Fruit fly (Drosophila melanogaster) whole organism, embryonic: ENCODE results near the gene CG5050.

Experiments
- ATbp ChIP-seq: fragments of 200-800 bp; sonication (Bioruptor generic); optimal IDR thresholded peaks from 2 replicates; lab custom pipeline; 2017; ENCODE audit warnings: missing biosample characterization, mild to moderate bottlenecking, missing genetic modification characterization, missing genetic modification reagents
- Bdp1 ChIP-seq: fragments of 200-800 bp; sonication (Bioruptor generic); optimal IDR thresholded peaks from 3 replicates; lab custom pipeline; 2016; ENCODE audit warnings: missing biosample characterization, missing genetic modification characterization
- C15 ChIP-seq: fragments of 200-800 bp; sonication (Bioruptor generic); IDR thresholded peaks from 3 replicates; pipeline ENCODE4 v1.3.6; 2022; ENCODE audit warnings: missing biosample characterization, missing genetic modification characterization
- CG11456 ChIP-seq: fragments of 200-800 bp; sonication (Bioruptor generic); IDR thresholded peaks from 3 replicates; pipeline ENCODE4 v1.3.6; 2022; ENCODE audit warnings: missing biosample characterization, missing genetic modification characterization
- CG11696 ChIP-seq: fragments of 200-800 bp; sonication (Bioruptor generic); IDR thresholded peaks from 2 replicates; pipeline ENCODE4 v1.3.6; 2022; ENCODE audit warnings: missing biosample characterization, missing genetic modification characterization
- CG12659 ChIP-seq: fragments of 200-800 bp; sonication (Bioruptor generic); optimal IDR thresholded peaks from 3 replicates; lab custom pipeline; 2017; ENCODE audit warnings: mild to moderate bottlenecking, missing biosample characterization, missing genetic modification reagents, missing genetic modification characterization
- CG13775 ChIP-seq: fragments of 200-800 bp; sonication (Bioruptor generic); optimal IDR thresholded peaks from 3 replicates; lab custom pipeline; 2017; ENCODE audit warnings: missing biosample characterization, mild to moderate bottlenecking, missing genetic modification characterization
- CG13894 ChIP-seq: fragments of 200-800 bp; sonication (Bioruptor generic); optimal IDR thresholded peaks from 3 replicates; lab custom pipeline; 2018; ENCODE audit warnings: missing biosample characterization, mild to moderate bottlenecking, missing genetic modification characterization, moderate library complexity
- CG14050 ChIP-seq: fragments of 200-800 bp; sonication (Bioruptor generic); IDR thresholded peaks from 3 replicates; pipeline ENCODE4 v1.3.6; 2022; ENCODE audit warnings: missing biosample characterization, missing genetic modification characterization
- CG14441 ChIP-seq: fragments of 200-800 bp; sonication (Bioruptor generic); IDR thresholded peaks from 2 replicates; pipeline ENCODE4 v1.3.6; 2022; ENCODE audit warnings: missing biosample characterization, missing genetic modification characterization
- CG15011 ChIP-seq: fragments of 200-800 bp; sonication (Bioruptor generic); optimal IDR thresholded peaks from 3 replicates; lab custom pipeline; 2018; ENCODE audit warnings: missing biosample characterization, mild to moderate bottlenecking, missing genetic modification characterization
- CG16813 ChIP-seq: fragments of 200-800 bp; sonication (Bioruptor generic); IDR thresholded peaks from 3 replicates; pipeline ENCODE4 v1.3.6; 2022; ENCODE audit warnings: missing biosample characterization, missing genetic modification characterization; ENCODE audit not compliant: partially characterized antibody
- CG3163 ChIP-seq: fragments of 200-800 bp; sonication (Bioruptor generic); optimal IDR thresholded peaks from 3 replicates; lab custom pipeline; 2016; ENCODE audit warnings: missing biosample characterization, missing genetic modification characterization
- CG4424 ChIP-seq: fragments of 200-800 bp; sonication (Bioruptor generic); optimal IDR thresholded peaks from 3 replicates; lab custom pipeline; 2016; ENCODE audit warnings: missing biosample characterization, missing genetic modification characterization
- CG5180 ChIP-seq: fragments of 200-800 bp; sonication (Bioruptor generic); optimal IDR thresholded peaks from 3 replicates; lab custom pipeline; 2017; ENCODE audit warnings: missing biosample characterization, missing genetic modification characterization, mild to moderate bottlenecking, moderate library complexity, missing genetic modification reagents
- CG6272 ChIP-seq: fragments of 200-800 bp; sonication (Bioruptor generic); IDR thresholded peaks from 2 replicates; pipeline ENCODE4 v1.3.6; 2022; ENCODE audit warnings: missing biosample characterization, missing genetic modification characterization
- CG6683 ChIP-seq: fragments of 200-800 bp; sonication (Bioruptor generic); optimal IDR thresholded peaks from 2 replicates; lab custom pipeline; 2017; ENCODE audit warnings: missing biosample characterization, mild to moderate bottlenecking, missing genetic modification characterization, missing genetic modification reagents
- CG7372 ChIP-seq: fragments of 200-800 bp; sonication (Bioruptor generic); IDR thresholded peaks from 2 replicates; pipeline ENCODE4 v1.3.6; 2022; ENCODE audit warnings: missing biosample characterization, missing genetic modification characterization
- D ChIP-seq, 2 experiments: fragments of 200-800 bp in 1 of 2; fragments of >200 bp in 1 of 2; sonication (Bioruptor generic) in 1 of 2; optimal IDR thresholded peaks; 2 replicates in 1 of 2; 3 replicates in 1 of 2; lab custom pipeline; 2017; ENCODE audit warnings: mild to moderate bottlenecking in 1 of 2, missing biosample characterization in 1 of 2, missing genetic modification characterization in 1 of 2, missing genetic modification reagents in 1 of 2
- E2f2 ChIP-seq: fragments of 200-800 bp; sonication (Bioruptor generic); IDR thresholded peaks from 2 replicates; pipeline ENCODE4 v1.3.6; 2022; ENCODE audit warnings: missing biosample characterization, missing genetic modification characterization
- Ets65A ChIP-seq: fragments of 200-800 bp; sonication (Bioruptor generic); peaks from one replicate; lab custom pipeline; 2016; ENCODE audit warnings: missing biosample characterization, missing genetic modification characterization
- Gsc ChIP-seq: fragments of 200-800 bp; sonication (Bioruptor generic); IDR thresholded peaks from 2 replicates; pipeline ENCODE4 v1.3.6; 2022; ENCODE audit warnings: missing biosample characterization, missing genetic modification characterization
- HLH3B ChIP-seq: fragments of 200-800 bp; sonication (Bioruptor generic); IDR thresholded peaks from 2 replicates; pipeline ENCODE4 v1.3.6; 2022; ENCODE audit warnings: missing biosample characterization, missing genetic modification characterization
- Hr78 ChIP-seq, 2 experiments: fragments of 200-800 bp in 1 of 2; fragments of >200 bp in 1 of 2; sonication (Bioruptor generic) in 1 of 2; optimal IDR thresholded peaks; 2 replicates each; lab custom pipeline; 2017 to 2019; ENCODE audit warnings: missing biosample characterization in 2 of 2, missing genetic modification characterization in 2 of 2, mild to moderate bottlenecking in 1 of 2, moderate library complexity in 1 of 2
- Jarid2 ChIP-seq: fragments of 200-800 bp; sonication (Bioruptor generic); optimal IDR thresholded peaks from 3 replicates; lab custom pipeline; 2017; ENCODE audit warnings: mild to moderate bottlenecking, missing biosample characterization, missing genetic modification reagents, missing genetic modification characterization
- Lhr ChIP-seq: fragments of 200-800 bp; sonication (Bioruptor generic); optimal IDR thresholded peaks from 3 replicates; lab custom pipeline; 2017; ENCODE audit warnings: mild to moderate bottlenecking, missing biosample characterization, missing genetic modification reagents, missing genetic modification characterization
- Mad ChIP-seq: fragments of 200-800 bp; sonication (Bioruptor generic); optimal IDR thresholded peaks from 2 replicates; lab custom pipeline; 2016; ENCODE audit warnings: missing biosample characterization, missing genetic modification characterization
- Max ChIP-seq: fragments of 200-800 bp; sonication (Bioruptor generic); optimal IDR thresholded peaks from 2 replicates; lab custom pipeline; 2016; ENCODE audit warnings: missing biosample characterization, mild to moderate bottlenecking, missing genetic modification characterization
- NFAT ChIP-seq: fragments of 200-800 bp; sonication (Bioruptor generic); IDR thresholded peaks from 2 replicates; pipeline ENCODE4 v1.3.6; 2022; ENCODE audit warnings: missing biosample characterization, missing genetic modification characterization
- Oaz ChIP-seq: fragments of 200-800 bp; sonication (Bioruptor generic); IDR thresholded peaks from 2 replicates; pipeline ENCODE4 v1.3.6; 2022; ENCODE audit warnings: missing biosample characterization, missing genetic modification characterization
- Ssrp ChIP-seq: fragments of 200-800 bp; sonication (Bioruptor generic); optimal IDR thresholded peaks from 2 replicates; lab custom pipeline; 2018; ENCODE audit warnings: missing biosample characterization, mild to moderate bottlenecking, missing genetic modification characterization, moderate library complexity
- TFAM ChIP-seq: fragments of 200-800 bp; sonication (Bioruptor generic); optimal IDR thresholded peaks from 2 replicates; lab custom pipeline; 2017; ENCODE audit warnings: missing biosample characterization, missing genetic modification characterization, inconsistent platforms
- dan ChIP-seq: fragments of 200-800 bp; sonication (Bioruptor generic); IDR thresholded peaks from 2 replicates; pipeline ENCODE4 v1.3.6; 2022; ENCODE audit warnings: missing biosample characterization, missing genetic modification characterization
- fd64A ChIP-seq: fragments of 200-800 bp; sonication (Bioruptor generic); optimal IDR thresholded peaks from 3 replicates; lab custom pipeline; 2018; ENCODE audit warnings: missing biosample characterization, mild to moderate bottlenecking, missing genetic modification characterization
- fd96Cb ChIP-seq: fragments of 200-800 bp; sonication (Bioruptor generic); optimal IDR thresholded peaks from 2 replicates; lab custom pipeline; 2018; ENCODE audit warnings: missing biosample characterization, mild to moderate bottlenecking, missing genetic modification characterization, moderate library complexity
- grau ChIP-seq: fragments of 200-800 bp; optimal IDR thresholded peaks from 3 replicates; lab custom pipeline; 2019; ENCODE audit warnings: missing biosample characterization, mild to moderate bottlenecking, missing genetic modification characterization, moderate library complexity
- hbn ChIP-seq: fragments of 200-800 bp; sonication (Bioruptor generic); IDR thresholded peaks from 2 replicates; pipeline ENCODE4 v1.3.6; 2022; ENCODE audit warnings: missing biosample characterization, missing genetic modification characterization; ENCODE audit not compliant: partially characterized antibody
- her ChIP-seq: fragments of 200-800 bp; sonication (Bioruptor generic); optimal IDR thresholded peaks from 2 replicates; lab custom pipeline; 2016; ENCODE audit warnings: missing biosample characterization, missing genetic modification characterization
- lilli ChIP-seq: fragments of 200-800 bp; sonication (Bioruptor generic); optimal IDR thresholded peaks from 3 replicates; lab custom pipeline; 2016; ENCODE audit warnings: missing biosample characterization, missing genetic modification characterization
- maf-S ChIP-seq: fragments of 200-800 bp; sonication (Bioruptor generic); optimal IDR thresholded peaks from 2 replicates; lab custom pipeline; 2016; ENCODE audit warnings: missing biosample characterization, missing genetic modification characterization
- prd ChIP-seq, 3 experiments: fragments of >200 bp in 2 of 3; fragments of 200-800 bp in 1 of 3; sonication (Bioruptor generic) in 1 of 3; optimal IDR thresholded peaks in 2 of 3; IDR thresholded peaks in 1 of 3; 2 replicates in 2 of 3; 3 replicates in 1 of 3; pipeline versions ENCODE4 v1.3.6 to Lab custom; 2017 to 2022; ENCODE audit warnings: missing biosample characterization in 1 of 3, missing genetic modification characterization in 1 of 3
- psq ChIP-seq: fragments of 200-800 bp; sonication (Bioruptor generic); optimal IDR thresholded peaks from 2 replicates; lab custom pipeline; 2017; ENCODE audit warnings: missing biosample characterization, missing genetic modification characterization
- salm ChIP-seq: fragments of 200-800 bp; sonication (Bioruptor generic); optimal IDR thresholded peaks from 2 replicates; lab custom pipeline; 2018; ENCODE audit warnings: missing biosample characterization, mild to moderate bottlenecking, missing genetic modification characterization
- sens-2 ChIP-seq: fragments of 200-800 bp; sonication (Bioruptor generic); IDR thresholded peaks from 2 replicates; pipeline ENCODE4 v1.3.6; 2022; ENCODE audit warnings: missing biosample characterization, missing genetic modification characterization
- shn ChIP-seq: fragments of 200-800 bp; sonication (Bioruptor generic); optimal IDR thresholded peaks from 3 replicates; lab custom pipeline; 2016; ENCODE audit warnings: missing biosample characterization, missing genetic modification characterization
- sna ChIP-seq: fragments of 200-800 bp; sonication (Bioruptor generic); IDR thresholded peaks from 2 replicates; pipeline ENCODE4 v1.3.6; 2022; ENCODE audit warnings: missing biosample characterization, missing genetic modification characterization; ENCODE audit not compliant: partially characterized antibody
- wek ChIP-seq: fragments of 200-800 bp; sonication (Bioruptor generic); optimal IDR thresholded peaks from 3 replicates; lab custom pipeline; 2018; ENCODE audit warnings: missing biosample characterization, mild to moderate bottlenecking, missing genetic modification characterization, moderate library complexity

The CG5050 gene

dm6 chr2L:17450505-17451415 is 2.0 kb upstream of the CG5050 start (continued):
- no peak for TF ChIP-seq CG6272 (GFP tag; lab: Robert Waterston, UW)
- TF ChIP-seq shn (GFP tag; lab: Kevin White, UChicago) = peak; percentile 36
- TF ChIP-seq lilli (GFP tag; lab: Kevin White, UChicago) = peak; percentile 65
- TF ChIP-seq Jarid2 (GFP tag; lab: Kevin White, UChicago) = no peak
- no peak for TF ChIP-seq her (GFP tag; lab: Kevin White, UChicago)
- peak; percentile 41 for TF ChIP-seq ATbp (GFP tag; lab: Kevin White, UChicago)
- no peak for TF ChIP-seq Mad (GFP tag; lab: Kevin White, UChicago)
- peak; percentile 33 for TF ChIP-seq Max (GFP tag; lab: Kevin White, UChicago)
- no peak for TF ChIP-seq CG7372 (GFP tag; lab: Robert Waterston, UW)
- TF ChIP-seq CG6683 (GFP tag; lab: Kevin White, UChicago) = peak; percentile 24
- peak; percentile 41; the same call in 1 of the 2 replicates for TF ChIP-seq E2f2 (GFP tag; lab: Robert Waterston, UW)
- TF ChIP-seq D (optimal IDR thresholded peaks at IDR 0.05; lab: Kevin White, UChicago) = no peak
- TF ChIP-seq D (GFP tag; optimal IDR thresholded peaks at IDR 0.05; lab: Kevin White, UChicago) = peak; percentile 40
- TF ChIP-seq CG13894 = peak; percentile 69
- no peak for TF ChIP-seq Hr78 (GFP tag; optimal IDR thresholded peaks at IDR 0.05; lab: Kevin White, UChicago)
- TF ChIP-seq CG4424 (GFP tag; lab: Kevin White, UChicago) = peak; percentile 51
- no peak for TF ChIP-seq Bdp1 (GFP tag; lab: Kevin White, UChicago)
- no peak for TF ChIP-seq CG13775
- peak; percentile 49; the same call in 2 of the 3 replicates for TF ChIP-seq CG14050
- no peak for TF ChIP-seq wek (GFP tag; lab: Kevin White, UChicago)
- TF ChIP-seq fd64A = no peak
- TF ChIP-seq NFAT = no peak; the same call in 1 of the 2 replicates
- TF ChIP-seq CG14441 = no peak
- TF ChIP-seq CG16813 (GFP tag; lab: Robert Waterston, UW) = no peak
- TF ChIP-seq CG15011 (GFP tag; lab: Kevin White, UChicago) = peak; percentile 49
- no peak for TF ChIP-seq Lhr
- TF ChIP-seq CG5180 = no peak
- no peak for TF ChIP-seq psq (GFP tag; lab: Kevin White, UChicago)
- TF ChIP-seq salm (tag; lab: Kevin White, UChicago) = no peak
- peak; percentile 66 for TF ChIP-seq grau (tag; lab: Kevin White, UChicago)
- no peak for TF ChIP-seq Ets65A (GFP tag; lab: Kevin White, UChicago)
- no peak for TF ChIP-seq CG3163 (GFP tag; lab: Kevin White, UChicago)
- TF ChIP-seq fd96Cb = peak; percentile 35
- peak; percentile 67; the same call in 2 of the 3 replicates for TF ChIP-seq CG11456 (GFP tag; lab: Robert Waterston, UW)
- TF ChIP-seq TFAM (GFP tag; lab: Kevin White, UChicago) = no peak
- peak; percentile 70 for TF ChIP-seq CG12659
- TF ChIP-seq C15 (GFP tag; lab: Robert Waterston, UW) = no peak
- no peak for TF ChIP-seq prd (optimal IDR thresholded peaks at IDR 0.05; lab: Kevin White, UChicago)
- TF ChIP-seq prd (GFP tag; IDR thresholded peaks at IDR 0.05; lab: Robert Waterston, UW) = no peak
- no peak for TF ChIP-seq dan (GFP tag; lab: Robert Waterston, UW)
- TF ChIP-seq HLH3B (GFP tag; lab: Robert Waterston, UW) = no peak; the same call in 1 of the 2 replicates
- TF ChIP-seq maf-S = peak; percentile 17
- no peak for TF ChIP-seq sens-2
- 0 out of 2 replicates have a peak, but pooled peaks have one; percentile 36 for TF ChIP-seq CG11696
- no peak for TF ChIP-seq hbn (GFP tag; lab: Robert Waterston, UW)
- peak; percentile 34 for TF ChIP-seq Oaz (GFP tag; lab: Robert Waterston, UW)
- no peak for TF ChIP-seq Gsc (GFP tag; lab: Robert Waterston, UW)
- TF ChIP-seq Ssrp (tag; lab: Kevin White, UChicago) = no peak
- no peak for TF ChIP-seq sna (GFP tag; lab: Robert Waterston, UW)
